Fruit fly (Drosophila melanogaster) whole organism, adult: Measurements from ENCODE around the gene CG17564.

Source experiments
- CG11617 ChIP-seq: fragments of 200-800 bp; sonication (Bioruptor generic); optimal IDR thresholded peaks from 2 replicates; lab custom pipeline; 2017; ENCODE audit warnings: mild to moderate bottlenecking, missing biosample characterization, missing genetic modification reagents, missing genetic modification characterization
- CG12768 ChIP-seq: fragments of 200-800 bp; sonication (Bioruptor generic); optimal IDR thresholded peaks from 2 replicates; lab custom pipeline; 2017; ENCODE audit warnings: missing biosample characterization, missing genetic modification characterization, mild to moderate bottlenecking, moderate library complexity, missing genetic modification reagents
- CG14711 ChIP-seq: fragments of 200-800 bp; sonication (Bioruptor generic); optimal IDR thresholded peaks from 2 replicates; lab custom pipeline; 2018; ENCODE audit warnings: missing biosample characterization, mild to moderate bottlenecking, missing genetic modification characterization, moderate library complexity
- CG1620 ChIP-seq: fragments of 200-800 bp; sonication (Bioruptor generic); optimal IDR thresholded peaks from 2 replicates; lab custom pipeline; 2016; ENCODE audit warnings: missing biosample characterization, missing genetic modification characterization
- CG33017 ChIP-seq: fragments of 200-800 bp; sonication (Bioruptor generic); optimal IDR thresholded peaks from 2 replicates; lab custom pipeline; 2018; ENCODE audit warnings: missing biosample characterization, mild to moderate bottlenecking, missing genetic modification characterization, moderate library complexity
- CG5204 ChIP-seq: fragments of 200-800 bp; sonication (Bioruptor generic); optimal IDR thresholded peaks from 2 replicates; lab custom pipeline; 2016; ENCODE audit warnings: missing biosample characterization, missing genetic modification characterization
- CG7045 ChIP-seq: fragments of 200-800 bp; sonication (Bioruptor generic); optimal IDR thresholded peaks from 2 replicates; lab custom pipeline; 2017; ENCODE audit warnings: missing biosample characterization, mild to moderate bottlenecking, missing genetic modification characterization
- CG7101 ChIP-seq: fragments of 200-800 bp; sonication (Bioruptor generic); optimal IDR thresholded peaks from 2 replicates; lab custom pipeline; 2018; ENCODE audit warnings: missing biosample characterization, mild to moderate bottlenecking, missing genetic modification characterization, moderate library complexity
- Clk ChIP-seq: fragments of 200-800 bp; sonication (Bioruptor generic); optimal IDR thresholded peaks from 2 replicates; lab custom pipeline; 2017; ENCODE audit warnings: missing biosample characterization, missing genetic modification characterization
- Crg-1 ChIP-seq: fragments of 200-800 bp; sonication (Bioruptor generic); optimal IDR thresholded peaks from 2 replicates; lab custom pipeline; 2016; ENCODE audit warnings: missing biosample characterization, missing genetic modification characterization
- Hr96 ChIP-seq: fragments of 200-800 bp; sonication (Bioruptor generic); optimal IDR thresholded peaks from 2 replicates; lab custom pipeline; 2016; ENCODE audit warnings: missing biosample characterization, missing genetic modification characterization
- Mnt ChIP-seq: fragments of 200-800 bp; sonication (Bioruptor generic); optimal IDR thresholded peaks from 2 replicates; lab custom pipeline; 2016; ENCODE audit warnings: missing biosample characterization, mild to moderate bottlenecking, missing genetic modification characterization
- bab1 ChIP-seq: fragments of 200-800 bp; sonication (Bioruptor generic); optimal IDR thresholded peaks from 3 replicates; lab custom pipeline; 2019; ENCODE audit warnings: missing biosample characterization, mild to moderate bottlenecking, missing genetic modification characterization, moderate library complexity
- cic ChIP-seq: fragments of 200-800 bp; sonication (Bioruptor generic); optimal IDR thresholded peaks from 2 replicates; lab custom pipeline; 2017; ENCODE audit warnings: missing biosample characterization, mild to moderate bottlenecking, missing genetic modification characterization, moderate library complexity
- cnc ChIP-seq, 2 experiments: fragments of >200 bp; optimal IDR thresholded peaks; 2 replicates each; lab custom pipeline; 2017
- kay ChIP-seq: fragments of 200-800 bp; sonication (Bioruptor generic); peaks from one replicate; lab custom pipeline; 2016; ENCODE audit warnings: missing biosample characterization, missing genetic modification characterization, borderline replicate concordance
- ovo ChIP-seq: fragments of 200-800 bp; sonication (Bioruptor generic); optimal IDR thresholded peaks from 2 replicates; lab custom pipeline; 2016; ENCODE audit warnings: missing biosample characterization, missing genetic modification characterization
- pad ChIP-seq: fragments of 200-800 bp; sonication (Bioruptor generic); optimal IDR thresholded peaks from 3 replicates; lab custom pipeline; 2017; ENCODE audit warnings: missing biosample characterization, missing genetic modification characterization, mild to moderate bottlenecking, moderate library complexity, missing genetic modification reagents
- tj ChIP-seq: fragments of 200-800 bp; sonication (Bioruptor generic); optimal IDR thresholded peaks from 3 replicates; lab custom pipeline; 2017; ENCODE audit warnings: missing biosample characterization, mild to moderate bottlenecking, missing genetic modification characterization, moderate library complexity
- toe ChIP-seq: fragments of 200-800 bp; sonication (Bioruptor generic); optimal IDR thresholded peaks from 2 replicates; lab custom pipeline; 2016; ENCODE audit warnings: missing biosample characterization, missing genetic modification characterization

The CG17564 gene

DNA sequence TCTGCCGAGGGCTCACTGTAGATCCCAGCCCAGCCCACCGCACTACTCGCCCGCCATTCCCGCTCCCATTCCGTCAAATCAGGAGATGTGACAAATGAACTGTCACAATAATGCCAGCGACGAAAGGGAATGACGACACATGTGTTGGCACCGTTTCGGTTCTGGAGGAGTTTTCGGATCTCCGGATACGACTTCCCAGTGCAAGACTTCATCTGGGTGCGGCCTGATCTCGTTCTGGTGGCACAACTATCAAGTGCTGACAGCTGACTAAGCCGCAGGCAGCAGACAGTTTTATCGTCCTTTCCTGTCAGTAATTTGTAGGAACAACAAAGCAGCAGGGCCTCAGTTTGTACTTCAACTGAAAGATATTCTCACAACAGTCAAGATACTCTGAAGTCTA lies 23.0 kb upstream of the CG17564 start:
- TF ChIP-seq cic (GFP tag; lab: Kevin White, UChicago) = no peak

DNA sequence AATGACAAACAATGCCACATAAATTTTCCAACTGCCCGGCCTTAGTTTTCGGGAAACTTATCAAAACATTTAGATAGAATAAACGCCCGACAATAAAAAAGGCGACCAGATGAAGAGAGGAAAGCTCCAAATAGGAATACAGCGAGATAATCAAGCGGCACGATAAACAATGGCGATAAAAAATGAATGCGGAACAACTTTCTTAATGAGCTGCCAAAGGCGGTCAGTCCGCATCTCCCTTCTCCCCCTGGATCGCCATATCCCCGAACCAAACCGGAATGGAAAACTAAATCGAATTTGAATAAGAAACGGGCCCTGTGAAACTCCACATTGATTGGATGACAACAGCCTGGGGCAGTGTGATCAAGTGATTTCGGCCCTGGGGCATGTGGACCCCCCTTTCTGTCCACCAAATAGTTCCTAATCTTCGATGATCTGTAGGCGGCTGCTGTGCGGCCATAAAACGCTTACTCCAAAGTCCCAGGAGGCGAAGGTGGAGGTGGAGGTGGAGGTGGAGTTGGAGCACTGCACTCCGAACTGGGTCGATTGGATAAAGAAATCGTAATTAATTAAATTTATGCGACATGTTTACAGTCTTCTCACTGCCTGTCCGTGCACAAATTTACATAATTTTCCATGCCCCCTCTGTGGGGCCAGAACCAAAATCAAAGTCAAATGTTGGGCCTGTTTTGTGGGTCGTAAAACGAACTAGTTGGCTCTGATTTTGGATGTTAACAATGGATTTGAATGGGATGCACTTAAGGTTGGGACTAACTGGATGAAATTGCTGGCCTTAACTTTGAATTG lies 21.3 kb upstream of the CG17564 start:
- TF ChIP-seq toe (GFP tag; lab: Kevin White, UChicago) = no peak

DNA sequence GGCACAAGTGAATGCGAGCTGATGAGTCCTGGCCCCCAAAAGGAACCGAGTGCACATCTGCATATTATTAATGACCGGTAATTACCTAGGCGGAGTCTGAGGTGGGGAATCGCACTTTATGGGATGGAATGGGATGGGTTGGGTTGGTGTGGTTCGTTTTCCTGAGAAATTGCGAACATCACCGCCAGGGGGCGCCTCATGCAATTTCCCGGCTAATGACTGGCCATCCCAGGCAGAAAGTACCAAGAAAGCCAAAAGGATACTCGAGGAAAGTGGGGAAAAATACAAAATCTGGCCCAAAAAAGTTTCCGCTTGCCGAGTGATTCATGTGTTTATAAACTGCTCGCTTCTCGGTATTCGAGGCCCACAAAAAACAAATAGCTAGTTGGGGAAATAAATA lies 19.6 kb upstream of the CG17564 start:
- no peak for TF ChIP-seq CG1620
- no peak for TF ChIP-seq CG7045 (GFP tag; lab: Kevin White, UChicago)
- no peak for TF ChIP-seq pad
- TF ChIP-seq Crg-1 = no peak
- TF ChIP-seq CG12768 (GFP tag; lab: Kevin White, UChicago) = no peak
- TF ChIP-seq kay (GFP tag; lab: Kevin White, UChicago) = no peak
- TF ChIP-seq tj (GFP tag; lab: Kevin White, UChicago) = no peak
- no peak for TF ChIP-seq CG5204 (GFP tag; lab: Kevin White, UChicago)
- TF ChIP-seq cic (GFP tag; lab: Kevin White, UChicago) = no peak

DNA sequence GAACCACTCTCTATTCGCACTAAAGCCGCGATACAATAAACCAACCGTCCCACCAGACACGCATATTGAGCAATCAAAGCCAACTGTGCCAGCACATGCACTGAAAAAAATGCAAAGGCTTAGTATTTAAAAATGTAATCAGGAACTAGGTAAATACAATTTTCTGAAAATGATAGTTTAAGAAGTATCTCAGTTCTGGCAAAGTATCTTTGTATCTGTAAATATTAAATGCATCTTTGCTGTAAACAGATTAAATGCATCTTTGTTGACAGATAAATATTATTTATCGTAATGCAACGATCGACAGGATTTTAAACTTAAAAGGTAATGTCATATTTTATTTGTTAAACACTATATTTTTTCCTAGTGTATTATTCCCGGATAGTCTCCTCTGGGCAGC lies 18.0 kb upstream of the CG17564 start:
- TF ChIP-seq pad = no peak
- TF ChIP-seq cnc (optimal IDR thresholded peaks at IDR 0.05; lab: Kevin White, UChicago) = no peak
- no peak for TF ChIP-seq Crg-1
- TF ChIP-seq Clk (GFP tag; lab: Kevin White, UChicago) = no peak
- TF ChIP-seq CG5204 (GFP tag; lab: Kevin White, UChicago) = no peak
- TF ChIP-seq CG11617 (GFP tag; lab: Kevin White, UChicago) = no peak
- no peak for TF ChIP-seq Mnt (GFP tag; lab: Kevin White, UChicago)
- no peak for TF ChIP-seq CG12768 (GFP tag; lab: Kevin White, UChicago)
- no peak for TF ChIP-seq CG7045 (GFP tag; lab: Kevin White, UChicago)
- TF ChIP-seq bab1 = no peak
- no peak for TF ChIP-seq CG33017
- TF ChIP-seq tj (GFP tag; lab: Kevin White, UChicago) = no peak
- no peak for TF ChIP-seq ovo
- no peak for TF ChIP-seq toe (GFP tag; lab: Kevin White, UChicago)
- no peak for TF ChIP-seq CG1620
- no peak for TF ChIP-seq cic (GFP tag; lab: Kevin White, UChicago)
- no peak for TF ChIP-seq CG7101 (tag; lab: Kevin White, UChicago)
- no peak for TF ChIP-seq CG14711 (tag; lab: Kevin White, UChicago)

DNA sequence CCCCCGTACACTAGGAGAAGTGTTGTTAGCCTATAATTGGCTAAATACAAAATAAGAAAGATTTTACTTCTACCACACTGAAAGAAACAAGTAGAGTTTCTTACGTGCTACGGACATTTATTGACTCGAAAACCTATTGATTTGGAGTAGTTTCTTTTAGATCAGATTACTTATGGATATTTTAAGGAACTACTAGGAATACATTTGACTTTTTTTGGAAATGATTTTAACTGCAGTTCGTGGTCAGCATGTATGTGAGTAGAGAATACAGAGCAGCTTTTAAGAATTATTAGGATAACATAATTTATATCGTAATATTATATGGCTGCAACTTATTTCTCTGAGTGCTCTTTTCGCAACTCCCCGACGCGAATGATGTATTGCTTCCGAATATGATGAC lies 14.9 kb upstream of the CG17564 start:
- TF ChIP-seq cnc (optimal IDR thresholded peaks at IDR 0.05; lab: Kevin White, UChicago) (no peak), ovo (no peak), CG12768 (GFP tag; lab: Kevin White, UChicago) (no peak), toe (GFP tag; lab: Kevin White, UChicago) (no peak), CG7045 (GFP tag; lab: Kevin White, UChicago) (no peak), Hr96 (GFP tag; lab: Kevin White, UChicago) (no peak), Crg-1 (no peak), bab1 (no peak), CG14711 (tag; lab: Kevin White, UChicago) (no peak), CG1620 (no peak), CG5204 (GFP tag; lab: Kevin White, UChicago) (no peak), Clk (GFP tag; lab: Kevin White, UChicago) (no peak), kay (GFP tag; lab: Kevin White, UChicago) (no peak), Mnt (GFP tag; lab: Kevin White, UChicago) (no peak), CG11617 (GFP tag; lab: Kevin White, UChicago) (no peak), pad (no peak)

DNA sequence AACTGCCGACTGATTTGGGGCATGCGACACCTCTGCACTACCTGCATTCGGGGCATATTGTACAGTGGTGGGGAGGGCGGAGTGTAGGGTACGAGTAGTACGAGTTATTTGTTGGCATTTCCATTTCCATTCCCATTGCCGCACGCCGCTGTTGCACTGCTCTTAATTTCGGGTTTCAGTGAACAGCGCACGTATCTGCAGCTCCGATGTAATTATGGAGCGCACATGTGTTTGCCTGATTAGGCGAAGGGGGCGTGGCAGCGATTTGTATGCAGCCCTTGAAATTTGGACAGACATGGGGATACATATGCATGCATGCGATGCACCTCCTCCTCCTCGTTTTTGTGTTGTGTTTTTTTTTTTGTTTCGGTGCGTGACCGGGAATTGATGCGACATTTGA lies 13.7 kb upstream of the CG17564 start:
- no peak for TF ChIP-seq CG33017
- no peak for TF ChIP-seq cnc (optimal IDR thresholded peaks at IDR 0.05; lab: Kevin White, UChicago)
- no peak for TF ChIP-seq tj (GFP tag; lab: Kevin White, UChicago)
- no peak for TF ChIP-seq CG7045 (GFP tag; lab: Kevin White, UChicago)
- no peak for TF ChIP-seq CG7101 (tag; lab: Kevin White, UChicago)
- no peak for TF ChIP-seq ovo
- TF ChIP-seq CG1620 = no peak
- TF ChIP-seq CG12768 (GFP tag; lab: Kevin White, UChicago) = no peak
- no peak for TF ChIP-seq Clk (GFP tag; lab: Kevin White, UChicago)
- TF ChIP-seq Mnt (GFP tag; lab: Kevin White, UChicago) = no peak
- no peak for TF ChIP-seq pad
- TF ChIP-seq CG14711 (tag; lab: Kevin White, UChicago) = no peak
- TF ChIP-seq kay (GFP tag; lab: Kevin White, UChicago) = no peak
- TF ChIP-seq CG5204 (GFP tag; lab: Kevin White, UChicago) = no peak
- TF ChIP-seq Hr96 (GFP tag; lab: Kevin White, UChicago) = no peak

DNA sequence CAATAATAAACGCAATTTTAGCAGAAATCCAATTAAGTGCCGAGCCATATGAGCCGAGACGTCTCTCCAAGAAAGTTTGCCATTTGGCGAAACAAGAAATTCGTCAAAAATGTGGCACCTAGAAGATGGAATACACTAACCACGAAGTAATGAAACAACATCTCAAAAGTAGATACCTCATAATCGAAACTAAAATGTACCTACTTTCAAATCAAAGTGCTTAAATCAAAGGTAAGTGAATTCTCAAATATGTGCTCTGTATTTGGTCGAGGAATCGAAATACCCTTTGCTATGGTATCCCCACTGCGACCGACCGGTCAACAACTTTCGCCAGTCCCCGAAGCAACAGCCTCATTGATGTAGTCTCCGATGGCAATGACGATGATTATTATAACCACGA lies 7.9 kb upstream of the CG17564 start:
- TF ChIP-seq Crg-1 (no peak), CG33017 (no peak), Clk (GFP tag; lab: Kevin White, UChicago) (no peak), CG14711 (tag; lab: Kevin White, UChicago) (no peak), pad (no peak), toe (GFP tag; lab: Kevin White, UChicago) (no peak), CG12768 (GFP tag; lab: Kevin White, UChicago) (no peak), CG1620 (no peak), tj (GFP tag; lab: Kevin White, UChicago) (no peak), bab1 (no peak), ovo (no peak)
